Fruit fly (Drosophila melanogaster) whole organism, adult: ENCODE data around the gene CG17819.

Experiments
- CG7045 ChIP-seq: fragments of 200-800 bp; sonication (Bioruptor generic); optimal IDR thresholded peaks from 2 replicates; lab custom pipeline; 2017; ENCODE audit warnings: missing biosample characterization, mild to moderate bottlenecking, missing genetic modification characterization
- Crg-1 ChIP-seq: fragments of 200-800 bp; sonication (Bioruptor generic); optimal IDR thresholded peaks from 2 replicates; lab custom pipeline; 2016; ENCODE audit warnings: missing biosample characterization, missing genetic modification characterization
- kay ChIP-seq: fragments of 200-800 bp; sonication (Bioruptor generic); peaks from one replicate; lab custom pipeline; 2016; ENCODE audit warnings: missing biosample characterization, missing genetic modification characterization, borderline replicate concordance

dm6 chr3R:21870158-21870971 is 15.0 kb downstream of the CG17819 start, which contains the start of gene CG31431:
- TF ChIP-seq kay (GFP tag; lab: Kevin White, UChicago) (peak; percentile 97), Crg-1 (GFP tag; lab: Kevin White, UChicago) (peak; percentile 88), CG7045 (GFP tag; lab: Kevin White, UChicago) (peak; percentile 97)
